Worm (Caenorhabditis elegans) whole organism, midembryonic: Measurements from ENCODE around the gene F34D10.4.

Source experiments
- T22C8.4 ChIP-seq: fragments of 200-800 bp; sonication (Bioruptor generic); IDR thresholded peaks from 2 replicates; pipeline ENCODE4 v1.3.6; 2022; ENCODE audit warnings: missing genetic modification characterization, missing compliant biosample characterization
- cog-1 ChIP-seq: sonication (generic microtip); optimal IDR thresholded peaks from 2 replicates; lab custom pipeline; 2016; ENCODE audit warnings: missing genetic modification characterization, missing compliant biosample characterization
- flt-1 ChIP-seq: fragments of 200-800 bp; sonication (Bioruptor generic); IDR thresholded peaks from 2 replicates; pipeline ENCODE4 v1.3.6; 2022; ENCODE audit warnings: missing genetic modification characterization, missing compliant biosample characterization
- klf-2 ChIP-seq: fragments of 200-800 bp; sonication (Bioruptor generic); conservative IDR thresholded peaks from 2 replicates; pipeline ENCODE4 v1.3.6; 2022; ENCODE audit warnings: missing genetic modification reagents, missing genetic modification characterization, missing compliant biosample characterization
- med-1 ChIP-seq: sonication (generic microtip); optimal IDR thresholded peaks from 2 replicates; lab custom pipeline; 2017; ENCODE audit warnings: missing genetic modification characterization, mild to moderate bottlenecking, missing compliant biosample characterization, antibody characterized with exemption, missing genetic modification reagents; ENCODE audit not compliant: insufficient read depth
- ref-1 ChIP-seq: fragments of 200-800 bp; sonication (Bioruptor generic); conservative IDR thresholded peaks from 2 replicates; pipeline ENCODE4 v1.3.6; 2022; ENCODE audit warnings: missing genetic modification reagents, missing genetic modification characterization, missing compliant biosample characterization
- tab-1 ChIP-seq: fragments of 200-800 bp; sonication (Bioruptor generic); IDR thresholded peaks from 2 replicates; pipeline ENCODE4 v1.3.6; 2022; ENCODE audit warnings: missing genetic modification characterization, missing compliant biosample characterization
- ztf-23 ChIP-seq: fragments of 200-800 bp; sonication (Bioruptor generic); IDR thresholded peaks from 2 replicates; pipeline ENCODE4 v1.3.6; 2022; ENCODE audit warnings: missing genetic modification reagents, missing genetic modification characterization, missing compliant biosample characterization
- ztf-29 ChIP-seq: fragments of 200-800 bp; sonication (Bioruptor generic); IDR thresholded peaks from 2 replicates; pipeline ENCODE4 v1.3.6; 2022; ENCODE audit warnings: missing genetic modification reagents, missing genetic modification characterization, missing compliant biosample characterization

Gene F34D10.4

ce11 chrIII:3709030-3709429, 27.4 kb upstream of the F34D10.4 start, which contains the start of gene alkb-8:
Gene alkb-8 (plus strand): TSS chrIII:3709330.
- TF ChIP-seq med-1 (GFP tag; lab: Kevin White, UChicago): no peak
- no peak for TF ChIP-seq cog-1 (tag; lab: Kevin White, UChicago)
- no peak for TF ChIP-seq T22C8.4
- TF ChIP-seq ref-1: no peak
- no peak for TF ChIP-seq flt-1 (GFP tag; lab: Robert Waterston, UW)
- TF ChIP-seq ztf-23 (GFP tag; lab: Robert Waterston, UW): no peak
- no peak for TF ChIP-seq tab-1 (GFP tag; lab: Robert Waterston, UW)
- TF ChIP-seq klf-2 (GFP tag; lab: Robert Waterston, UW): no peak

ce11 chrIII:3713163-3713562, 23.2 kb upstream of the F34D10.4 start, which contains the start of gene nrde-1:
Gene nrde-1 (plus strand): TSS chrIII:3713463.
- TF ChIP-seq med-1 (GFP tag; lab: Kevin White, UChicago) (no peak), ztf-23 (GFP tag; lab: Robert Waterston, UW) (no peak), ref-1 (no peak), flt-1 (GFP tag; lab: Robert Waterston, UW) (no peak), T22C8.4 (no peak), cog-1 (tag; lab: Kevin White, UChicago) (no peak), tab-1 (GFP tag; lab: Robert Waterston, UW) (no peak)

- no peak for TF ChIP-seq T22C8.4
- 0 out of 2 replicates have a peak, but pooled peaks have one; percentile 51 for TF ChIP-seq klf-2 (GFP tag; lab: Robert Waterston, UW)
- no peak for TF ChIP-seq ref-1
- peak; percentile 24 for TF ChIP-seq cog-1 (tag; lab: Kevin White, UChicago)
- TF ChIP-seq ztf-29 (GFP tag; lab: Robert Waterston, UW): no peak
- no peak for TF ChIP-seq tab-1 (GFP tag; lab: Robert Waterston, UW)
- TF ChIP-seq ztf-23 (GFP tag; lab: Robert Waterston, UW): 0 out of 2 replicates have a peak, but pooled peaks have one; percentile 32
- no peak for TF ChIP-seq med-1 (GFP tag; lab: Kevin White, UChicago)
- no peak for TF ChIP-seq flt-1 (GFP tag; lab: Robert Waterston, UW)
Measured at ce11 chrIII:3716073-3716659, 20.2 kb upstream of the F34D10.4 start.

- TF ChIP-seq ztf-23 (GFP tag; lab: Robert Waterston, UW) (no peak), flt-1 (GFP tag; lab: Robert Waterston, UW) (no peak), klf-2 (GFP tag; lab: Robert Waterston, UW) (no peak), T22C8.4 (no peak), ztf-29 (GFP tag; lab: Robert Waterston, UW) (no peak), cog-1 (tag; lab: Kevin White, UChicago) (no peak), tab-1 (GFP tag; lab: Robert Waterston, UW) (no peak), med-1 (GFP tag; lab: Kevin White, UChicago) (no peak), ref-1 (no peak)
Measured at ce11 chrIII:3719564-3719963, 16.8 kb upstream of the F34D10.4 start, which contains the start of gene C14B1.8. Gene C14B1.8 (minus strand): TSS chrIII:3719680.

- TF ChIP-seq med-1 (GFP tag; lab: Kevin White, UChicago) (no peak), ztf-23 (GFP tag; lab: Robert Waterston, UW) (no peak), ztf-29 (GFP tag; lab: Robert Waterston, UW) (no peak), tab-1 (GFP tag; lab: Robert Waterston, UW) (no peak), cog-1 (tag; lab: Kevin White, UChicago) (no peak), ref-1 (no peak), flt-1 (GFP tag; lab: Robert Waterston, UW) (no peak), T22C8.4 (no peak), klf-2 (GFP tag; lab: Robert Waterston, UW) (no peak)
Measured at ce11 chrIII:3723726-3724125, 12.7 kb upstream of the F34D10.4 start.

- TF ChIP-seq tab-1 (GFP tag; lab: Robert Waterston, UW): no peak
- TF ChIP-seq ztf-29 (GFP tag; lab: Robert Waterston, UW): no peak
- TF ChIP-seq cog-1 (tag; lab: Kevin White, UChicago): no peak
- TF ChIP-seq ztf-23 (GFP tag; lab: Robert Waterston, UW): no peak
- TF ChIP-seq med-1 (GFP tag; lab: Kevin White, UChicago): no peak
- TF ChIP-seq ref-1: no peak
- no peak for TF ChIP-seq flt-1 (GFP tag; lab: Robert Waterston, UW)
Measured at ce11 chrIII:3724880-3725279, 11.5 kb upstream of the F34D10.4 start, which contains the start of gene C14B1.12. Gene C14B1.12 (minus strand): TSS chrIII:3724980.

ce11 chrIII:3726443-3726842, 10.0 kb upstream of the F34D10.4 start, which contains the start of gene gldi-5:
Gene gldi-5 (minus strand): TSS chrIII:3726500.
- TF ChIP-seq klf-2 (GFP tag; lab: Robert Waterston, UW) (no peak), flt-1 (GFP tag; lab: Robert Waterston, UW) (no peak), ztf-23 (GFP tag; lab: Robert Waterston, UW) (no peak), tab-1 (GFP tag; lab: Robert Waterston, UW) (no peak), ztf-29 (GFP tag; lab: Robert Waterston, UW) (no peak), cog-1 (tag; lab: Kevin White, UChicago) (no peak), med-1 (GFP tag; lab: Kevin White, UChicago) (no peak), ref-1 (no peak)

ce11 chrIII:3729520-3729919, 6.9 kb upstream of the F34D10.4 start, which contains the start of gene F34D10.9:
Gene F34D10.9 (minus strand): TSS chrIII:3729620.
- no peak for TF ChIP-seq T22C8.4
- no peak for TF ChIP-seq ref-1
- TF ChIP-seq ztf-29 (GFP tag; lab: Robert Waterston, UW): no peak

- no peak for TF ChIP-seq ref-1
- TF ChIP-seq med-1 (GFP tag; lab: Kevin White, UChicago): no peak
- TF ChIP-seq T22C8.4: no peak
- no peak for TF ChIP-seq cog-1 (tag; lab: Kevin White, UChicago)
Measured at ce11 chrIII:3730475-3730874, 5.9 kb upstream of the F34D10.4 start, which contains the start of gene F34D10.8. Gene F34D10.8 (plus strand): TSS chrIII:3730775.
